Worm (Caenorhabditis elegans) whole organism, L2 larva: Measurements from ENCODE around the gene ptc-1.

Experiments used
- R02D3.7 ChIP-seq: fragments of 150-350 bp; optimal IDR thresholded peaks from 2 replicates; lab custom pipeline; 2014; ENCODE audit warnings: missing biosample characterization, missing genetic modification characterization
- alr-1 ChIP-seq: fragments of 150-350 bp; optimal IDR thresholded peaks from 2 replicates; lab custom pipeline; 2014; ENCODE audit warnings: missing biosample characterization, missing genetic modification characterization
- ama-1 ChIP-seq: fragments of 150-350 bp; optimal IDR thresholded peaks from 2 replicates; lab custom pipeline; 2018; ENCODE audit warnings: inconsistent platforms
- blmp-1 ChIP-seq: sonication (generic microtip); optimal IDR thresholded peaks from 2 replicates; lab custom pipeline; 2017; ENCODE audit warnings: missing genetic modification characterization, mild to moderate bottlenecking, missing compliant biosample characterization, antibody characterized with exemption, moderate library complexity; ENCODE audit not compliant: insufficient read depth
- elt-1 ChIP-seq: fragments of 150-350 bp; optimal IDR thresholded peaks from 2 replicates; lab custom pipeline; 2014; ENCODE audit warnings: missing biosample characterization, missing genetic modification characterization
- fos-1 ChIP-seq: fragments of 150-350 bp; optimal IDR thresholded peaks from 2 replicates; lab custom pipeline; 2014; ENCODE audit warnings: missing biosample characterization, missing genetic modification characterization
- nhr-11 ChIP-seq: fragments of 150-350 bp; optimal IDR thresholded peaks from 2 replicates; lab custom pipeline; 2014; ENCODE audit warnings: missing biosample characterization, missing genetic modification characterization
- nhr-237 ChIP-seq: fragments of 150-350 bp; optimal IDR thresholded peaks from 2 replicates; lab custom pipeline; 2014; ENCODE audit warnings: missing biosample characterization, missing genetic modification characterization
- skn-1 ChIP-seq: sonication (generic microtip); optimal IDR thresholded peaks from 2 replicates; lab custom pipeline; 2017; ENCODE audit warnings: missing biosample characterization, missing genetic modification characterization
- snpc-4 ChIP-seq: fragments of 150-350 bp; optimal IDR thresholded peaks from 2 replicates; lab custom pipeline; 2014; ENCODE audit warnings: missing biosample characterization, missing genetic modification characterization
- ztf-11 ChIP-seq: sonication (generic microtip); optimal IDR thresholded peaks from 2 replicates; lab custom pipeline; 2017; ENCODE audit warnings: missing biosample characterization, missing genetic modification characterization

ce11 chrII:7907539-7907997, 14.5 kb downstream of the ptc-1 start, which contains the start of gene best-23:
- no peak for TF ChIP-seq nhr-11 (tag; lab: Kevin White, UChicago)
- TF ChIP-seq nhr-237 (tag; lab: Kevin White, UChicago): no peak
- TF ChIP-seq R02D3.7: no peak
- no peak for TF ChIP-seq ztf-11 (tag; lab: Kevin White, UChicago)
- TF ChIP-seq elt-1 (tag; lab: Kevin White, UChicago): no peak
- no peak for TF ChIP-seq skn-1 (tag; lab: Kevin White, UChicago)
- no peak for TF ChIP-seq snpc-4
- TF ChIP-seq blmp-1 (tag; lab: Kevin White, UChicago): no peak
- no peak for TF ChIP-seq fos-1 (tag; lab: Kevin White, UChicago)
- TF ChIP-seq alr-1 (tag; lab: Kevin White, UChicago): no peak
- no peak for TF ChIP-seq ama-1 (lab: Kevin White, UChicago)
